Worm (Caenorhabditis elegans): ENCODE data around the gene xbx-3.
A peak's percentile ranks its signal among the peaks of the same experiment; 100 is the strongest.

Gene xbx-3

DNA sequence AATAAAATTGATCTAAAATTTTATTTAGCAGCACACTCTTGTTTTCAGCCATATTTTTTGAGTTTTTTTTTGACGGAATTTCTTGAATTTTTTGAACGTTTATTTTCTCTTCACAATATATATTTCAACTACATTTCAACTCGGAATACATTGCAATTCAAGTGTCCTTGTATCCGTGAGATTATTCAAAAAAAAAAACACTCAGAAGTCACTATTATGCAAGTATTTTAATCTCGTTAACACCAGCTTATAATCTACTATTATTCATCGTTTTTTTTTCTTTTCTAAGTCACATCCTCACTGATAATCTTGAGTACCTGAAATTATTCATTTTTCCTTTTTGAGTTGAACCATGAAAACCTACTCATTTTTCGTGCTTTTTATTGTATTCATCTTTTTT lies 12.3 kb upstream of the xbx-3 start, which contains the start of gene ins-21:
ins-21 (plus strand) TSS at position 301 of the 400 bp plus-strand sequence.
- no peak for TF ChIP-seq ces-1 (GFP tag; optimal IDR thresholded peaks at IDR 0.05)
- no peak for TF ChIP-seq nhr-77 (tag; optimal IDR thresholded peaks at IDR 0.05)
- no peak for TF ChIP-seq ztf-4 (tag; optimal IDR thresholded peaks at IDR 0.05)
- no peak for TF ChIP-seq nhr-47 (tag; optimal IDR thresholded peaks at IDR 0.05)
- TF ChIP-seq unc-62 (GFP tag; optimal IDR thresholded peaks at IDR 0.05) = no peak
- TF ChIP-seq efl-1 (optimal IDR thresholded peaks at IDR 0.05) = no peak
- TF ChIP-seq efl-1 (GFP tag; optimal IDR thresholded peaks at IDR 0.05 in 1 of 2) = no peak
- no peak for TF ChIP-seq sptf-1 (tag; optimal IDR thresholded peaks at IDR 0.05)
- TF ChIP-seq lsy-2 (tag; optimal IDR thresholded peaks at IDR 0.05) = no peak
- no peak for TF ChIP-seq aly-2 (tag; optimal IDR thresholded peaks at IDR 0.05)
- no peak for TF ChIP-seq ceh-8 (GFP tag; optimal IDR thresholded peaks at IDR 0.05)
- no peak for TF ChIP-seq Y116A8C.19 (tag; optimal IDR thresholded peaks at IDR 0.05; ENCODE audit: borderline replicate concordance)
- no peak for TF ChIP-seq mep-1 (tag; optimal IDR thresholded peaks at IDR 0.05)
- no peak for TF ChIP-seq mdl-1 (tag; optimal IDR thresholded peaks at IDR 0.05)
- no peak for TF ChIP-seq ets-5 (GFP tag; IDR thresholded peaks at IDR 0.05)

DNA sequence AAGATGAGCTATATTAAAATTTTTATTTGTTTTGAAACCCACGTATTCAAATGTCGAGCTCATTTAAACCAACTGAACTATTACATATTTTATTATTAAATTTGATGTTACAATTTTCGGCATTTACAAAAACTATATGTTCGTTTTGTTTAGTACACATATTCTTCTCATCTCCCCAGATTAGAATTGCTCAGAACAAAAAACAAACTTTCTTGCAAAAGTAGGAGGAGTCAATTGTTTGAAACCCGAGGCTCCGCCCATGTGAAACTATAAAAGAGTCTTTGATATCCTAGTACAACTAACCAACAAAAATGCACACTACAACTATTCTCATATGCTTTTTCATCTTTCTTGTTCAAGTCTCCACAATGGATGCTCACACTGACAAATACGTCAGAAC lies 9.8 kb upstream of the xbx-3 start, which contains the start of gene ins-22:
ins-22 (plus strand) TSS at position 301 of the 400 bp plus-strand sequence.
- TF ChIP-seq sox-4 (tag; optimal IDR thresholded peaks at IDR 0.05) (no peak), grh-1 (GFP tag; IDR thresholded peaks at IDR 0.05) (no peak), sup-37 (GFP tag; optimal IDR thresholded peaks at IDR 0.05) (no peak), nhr-20 (tag; optimal IDR thresholded peaks at IDR 0.05) (no peak), jun-1 (tag; optimal IDR thresholded peaks at IDR 0.05) (no peak), irx-1 (tag; optimal IDR thresholded peaks at IDR 0.05) (no peak), tlp-1 (tag; optimal IDR thresholded peaks at IDR 0.05) (no peak), ets-5 (GFP tag; IDR thresholded peaks at IDR 0.05) (no peak), ceh-8 (GFP tag; optimal IDR thresholded peaks at IDR 0.05) (no peak), ztf-4 (tag; optimal IDR thresholded peaks at IDR 0.05) (no peak), ama-1 (optimal IDR thresholded peaks at IDR 0.05) (no peak), zag-1 (tag; optimal IDR thresholded peaks at IDR 0.05) (no peak), efl-1 (optimal IDR thresholded peaks at IDR 0.05) (no peak), efl-1 (GFP tag; optimal IDR thresholded peaks at IDR 0.05 in 1 of 2) (no peak), lin-13 (GFP tag; optimal IDR thresholded peaks at IDR 0.05) (no peak), nhr-71 (tag; optimal IDR thresholded peaks at IDR 0.05) (no peak), C04F5.9 (tag; optimal IDR thresholded peaks at IDR 0.05) (no peak), ceh-90 (tag; optimal IDR thresholded peaks at IDR 0.05) (no peak), elt-3 (tag; optimal IDR thresholded peaks at IDR 0.05) (no peak), unc-98 (GFP tag; IDR thresholded peaks at IDR 0.05) (no peak)

DNA sequence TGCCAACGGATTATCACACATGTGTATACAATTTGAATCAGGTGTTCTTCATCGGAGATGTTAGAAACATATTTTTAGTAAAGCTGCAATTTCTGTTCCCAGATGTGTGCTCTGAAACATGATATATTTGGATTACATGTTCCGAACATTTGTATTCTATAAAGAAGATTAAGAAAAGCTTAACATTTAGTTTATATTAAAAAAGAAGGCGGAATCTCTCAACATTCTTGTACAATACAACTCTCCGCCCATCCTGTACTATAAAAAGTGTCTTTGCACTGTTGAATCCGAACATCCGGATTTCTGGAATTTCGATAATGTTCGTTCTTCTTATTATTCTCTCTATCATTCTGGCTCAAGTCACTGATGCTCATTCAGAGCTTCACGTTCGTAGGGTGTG lies 7.8 kb upstream of the xbx-3 start, which contains the start of gene ins-23:
ins-23 (plus strand) TSS at position 301 of the 400 bp plus-strand sequence.
- no peak for TF ChIP-seq unc-130 (tag; optimal IDR thresholded peaks at IDR 0.05)
- no peak for TF ChIP-seq unc-30 (tag; optimal IDR thresholded peaks at IDR 0.05)
- TF ChIP-seq nhr-71 (tag; optimal IDR thresholded peaks at IDR 0.05) = no peak
- TF ChIP-seq C16A3.4 (tag; optimal IDR thresholded peaks at IDR 0.05) = no peak
- TF ChIP-seq elt-3 (tag; optimal IDR thresholded peaks at IDR 0.05) = no peak
- TF ChIP-seq efl-3 (GFP tag; optimal IDR thresholded peaks at IDR 0.05) = no peak
- TF ChIP-seq swsn-7 (tag; optimal IDR thresholded peaks at IDR 0.05) = no peak

DNA sequence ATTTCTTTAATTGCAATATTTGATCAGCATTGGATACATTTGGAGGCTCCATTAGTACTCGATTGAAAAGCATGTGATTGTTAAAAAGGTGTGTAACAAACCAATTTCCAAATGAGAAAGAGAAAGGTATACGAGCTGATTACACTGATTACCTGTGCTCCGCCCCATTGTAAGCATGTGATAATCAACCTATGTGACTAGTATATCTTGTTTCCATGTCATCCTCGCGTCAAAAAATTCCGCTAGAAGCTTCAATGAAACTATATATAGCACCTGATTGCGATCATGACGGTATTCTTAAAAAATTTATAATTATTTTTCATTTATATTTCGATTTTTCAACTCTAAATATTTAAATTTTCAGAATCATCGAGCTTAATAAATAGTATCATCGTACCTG lies 5.2 kb upstream of the xbx-3 start, which contains the start of gene M04D8.4:
M04D8.4 (minus strand) TSS at position 101 of the 400 bp plus-strand sequence.
- TF ChIP-seq nhr-20 (tag; optimal IDR thresholded peaks at IDR 0.05) (no peak), ceh-8 (GFP tag; optimal IDR thresholded peaks at IDR 0.05) (peak; percentile 60)

DNA sequence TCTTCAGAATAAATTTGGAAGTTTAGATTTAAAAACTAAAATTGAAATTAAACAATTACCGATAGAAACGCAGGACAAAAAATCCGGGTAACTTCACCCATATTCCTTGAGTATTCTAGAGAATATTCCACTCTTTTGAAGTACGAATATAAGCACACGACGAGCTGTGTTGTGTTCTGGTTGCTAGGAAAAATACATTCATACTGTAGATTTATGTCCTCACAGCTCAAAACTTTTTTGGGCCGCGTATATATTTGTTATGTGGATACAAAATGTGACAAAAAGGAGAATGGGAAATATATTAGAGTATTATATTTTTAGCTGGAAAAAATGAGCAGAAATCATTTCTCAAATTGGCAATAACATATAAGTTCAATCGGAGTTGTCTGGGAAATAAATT lies 2.5 kb upstream of the xbx-3 start, which contains the start of gene M04D8.5:
M04D8.5 (minus strand) TSS at position 101 of the 400 bp plus-strand sequence.
- no peak for TF ChIP-seq irx-1 (tag; optimal IDR thresholded peaks at IDR 0.05)
- no peak for TF ChIP-seq nhr-76 (tag; optimal IDR thresholded peaks at IDR 0.05)
- no peak for TF ChIP-seq fkh-10 (GFP tag; optimal IDR thresholded peaks at IDR 0.05)
- no peak for TF ChIP-seq snu-23 (GFP tag; optimal IDR thresholded peaks at IDR 0.05)
- TF ChIP-seq vab-15 (tag; optimal IDR thresholded peaks at IDR 0.05) = no peak
- TF ChIP-seq sup-37 (GFP tag; optimal IDR thresholded peaks at IDR 0.05) = no peak
- TF ChIP-seq unc-130 (tag; optimal IDR thresholded peaks at IDR 0.05) = no peak
- no peak for TF ChIP-seq mep-1 (tag; optimal IDR thresholded peaks at IDR 0.05)
- TF ChIP-seq mdl-1 (tag; optimal IDR thresholded peaks at IDR 0.05) = no peak
- TF ChIP-seq nhr-90 (tag; optimal IDR thresholded peaks at IDR 0.05; ENCODE audit: poor library complexity) = no peak
- no peak for TF ChIP-seq egl-27 (tag; optimal IDR thresholded peaks at IDR 0.05)
- TF ChIP-seq lsy-2 (tag; optimal IDR thresholded peaks at IDR 0.05) = no peak
- no peak for TF ChIP-seq unc-86 (tag; optimal IDR thresholded peaks at IDR 0.05)
